Fruit fly (Drosophila melanogaster): Measurements from ENCODE around the gene CG12011.
A peak's percentile ranks its signal among the peaks of the same experiment; 100 is the strongest.

The CG12011 gene

DNA sequence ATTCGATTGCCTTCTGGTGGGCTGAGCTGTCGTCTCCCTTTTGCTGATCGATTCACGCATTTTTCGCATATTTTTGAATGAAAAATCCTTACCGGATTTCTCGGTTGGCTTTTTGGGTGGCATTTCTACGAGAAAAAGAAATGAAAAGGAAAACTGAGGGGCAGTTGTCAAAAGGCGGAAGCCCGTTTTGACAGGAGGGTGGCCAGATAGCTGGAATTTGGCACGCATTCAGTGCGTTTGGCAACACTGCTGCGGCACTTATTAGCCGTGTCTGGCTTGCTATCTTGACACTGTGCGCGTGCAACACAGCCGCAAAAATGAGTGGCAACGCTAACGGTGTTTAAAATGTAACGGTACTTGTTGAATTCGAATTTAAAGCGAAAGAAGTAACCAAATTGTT is 25.9 kb upstream of the CG12011 start, which contains the start of gene RpL23A (continued):
- TF ChIP-seq mam (GFP tag; optimal IDR thresholded peaks at IDR 0.05) (peak; percentile 97), gt (GFP tag; IDR thresholded peaks at IDR 0.05) (peak; percentile 90), sr (GFP tag; IDR thresholded peaks at IDR 0.05) (peak; percentile 92), CG10321 (GFP tag; IDR thresholded peaks at IDR 0.05) (peak; percentile 74), so (GFP tag; IDR thresholded peaks at IDR 0.05) (peak; percentile 92), CG13287 (GFP tag; IDR thresholded peaks at IDR 0.05; ENCODE audit: partially characterized antibody) (peak; percentile 65), br (optimal IDR thresholded peaks at IDR 0.05) (no peak), nom (GFP tag; optimal IDR thresholded peaks at IDR 0.05) (peak; percentile 82), HmgZ (tag; optimal IDR thresholded peaks at IDR 0.05) (peak; percentile 98), abd-A (tag; optimal IDR thresholded peaks at IDR 0.05) (peak; percentile 62), ac (GFP tag; optimal IDR thresholded peaks at IDR 0.05) (peak; percentile 86), pzg (GFP tag; optimal IDR thresholded peaks at IDR 0.05) (peak; percentile 100), CG15269 (tag; optimal IDR thresholded peaks at IDR 0.05) (peak; percentile 86), CG34422 (GFP tag; IDR thresholded peaks at IDR 0.05) (peak; percentile 93), CG2202 (tag; optimal IDR thresholded peaks at IDR 0.05) (peak; percentile 86), Rfx (GFP tag; IDR thresholded peaks at IDR 0.05) (peak; percentile 99), lov (optimal IDR thresholded peaks at IDR 0.05) (no peak), lov (GFP tag; IDR thresholded peaks at IDR 0.05) (peak; percentile 97), CG4360 (GFP tag; IDR thresholded peaks at IDR 0.05) (peak; percentile 48), CG9932 (GFP tag; IDR thresholded peaks at IDR 0.05) (peak; percentile 96), CG14441 (GFP tag; IDR thresholded peaks at IDR 0.05) (peak; percentile 86), Six4 (GFP tag; optimal IDR thresholded peaks at IDR 0.05) (peak; percentile 90), dpn (GFP tag; optimal IDR thresholded peaks at IDR 0.05) (peak; percentile 93 to 98), Nf-YC (tag; optimal IDR thresholded peaks at IDR 0.05) (peak; percentile 80), chm (GFP tag; IDR thresholded peaks at IDR 0.05) (peak; percentile 97), CG7786 (GFP tag; optimal IDR thresholded peaks at IDR 0.05) (peak; percentile 95), CHES-1-like (GFP tag; optimal IDR thresholded peaks at IDR 0.05) (peak; percentile 98), CG4617 (GFP tag; optimal IDR thresholded peaks at IDR 0.05; ENCODE audit: borderline replicate concordance) (peak; percentile 93), CG31441 (GFP tag; IDR thresholded peaks at IDR 0.05) (peak; percentile 87), CG11560 (tag; IDR thresholded peaks at IDR 0.05) (peak; percentile 88), pros (GFP tag; optimal IDR thresholded peaks at IDR 0.05) (peak; percentile 23), Asciz (GFP tag; optimal IDR thresholded peaks at IDR 0.05) (no peak), Adf1 (GFP tag; IDR thresholded peaks at IDR 0.05) (peak; percentile 78), Elba2 (GFP tag; optimal IDR thresholded peaks at IDR 0.05) (peak; percentile 72), otp (GFP tag; IDR thresholded peaks at IDR 0.05) (peak; percentile 96), CG15011 (GFP tag; optimal IDR thresholded peaks at IDR 0.05) (peak; percentile 92), CG8765 (GFP tag; IDR thresholded peaks at IDR 0.05) (peak; percentile 82), gem (tag; optimal IDR thresholded peaks at IDR 0.05) (peak; percentile 84), hkb (optimal IDR thresholded peaks at IDR 0.05) (peak; percentile 94), hkb (GFP tag; IDR thresholded peaks at IDR 0.05) (peak; percentile 91), repo (GFP tag; optimal IDR thresholded peaks at IDR 0.05) (peak; percentile 97), CG4424 (GFP tag; optimal IDR thresholded peaks at IDR 0.05) (peak; percentile 93), dimm (GFP tag; IDR thresholded peaks at IDR 0.05) (peak; percentile 82), Scr (GFP tag; IDR thresholded peaks at IDR 0.05; ENCODE audit: partially characterized antibody) (peak; percentile 43; the same call in 1 of the 2 replicates), Ssrp (tag; optimal IDR thresholded peaks at IDR 0.05) (peak; percentile 74), Myb (GFP tag; optimal IDR thresholded peaks at IDR 0.05) (peak; percentile 100), CG8359 (GFP tag; optimal IDR thresholded peaks at IDR 0.05; ENCODE audit: borderline replicate concordance) (peak; percentile 81), Xrp1 (GFP tag; IDR thresholded peaks at IDR 0.05) (peak; percentile 78), CG4854 (GFP tag; optimal IDR thresholded peaks at IDR 0.05) (peak; percentile 96), PHDP (tag; optimal IDR thresholded peaks at IDR 0.05) (peak; percentile 92), sim (GFP tag; IDR thresholded peaks at IDR 0.05) (peak; percentile 76), CG18619 (GFP tag; optimal IDR thresholded peaks at IDR 0.05) (peak; percentile 98)
